Worm (Caenorhabditis elegans): Measurements from ENCODE around the gene Y57G11C.1147.

Y57G11C.1147 gene

DNA sequence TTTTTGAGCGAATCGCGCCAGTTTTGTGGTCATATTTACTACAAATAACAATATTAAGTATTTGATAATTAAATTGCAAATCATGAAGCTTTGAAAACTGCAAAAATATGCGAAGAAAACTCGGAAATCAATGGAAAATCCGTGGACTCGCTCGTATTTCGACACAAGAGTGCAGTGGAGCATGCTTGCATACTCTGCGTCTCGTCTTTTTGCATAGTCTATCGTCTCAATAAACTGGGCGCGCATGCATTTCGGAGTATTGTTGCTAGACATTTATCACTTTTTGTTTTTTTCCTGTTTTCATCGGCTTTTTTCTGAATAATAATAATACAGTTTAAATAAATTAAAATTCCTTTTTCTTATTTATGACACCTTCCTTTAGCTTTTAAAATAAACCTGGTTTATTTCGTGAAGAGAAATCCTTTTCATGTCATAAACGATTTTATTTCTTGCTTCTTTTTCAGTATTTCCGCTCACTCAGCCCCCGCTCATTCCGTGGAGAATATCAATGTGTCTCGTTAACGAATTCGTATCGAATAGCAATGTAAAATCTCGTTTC, 29.5 kb downstream of the Y57G11C.1147 start, which contains the start of the genes mrps-7 and Y57G11C.3 (continued):
- TF ChIP-seq attf-6 (GFP tag; IDR thresholded peaks at IDR 0.05), result peak; percentile 92
- peak; percentile 67 for TF ChIP-seq F49E8.2 (tag; optimal IDR thresholded peaks at IDR 0.05; ENCODE audit: insufficient read depth)
- TF ChIP-seq pha-4 (tag; optimal IDR thresholded peaks at IDR 0.05), result peak; percentile 80
- no peak; the same call in 1 of the 2 replicates for TF ChIP-seq ceh-100 (GFP tag; IDR thresholded peaks at IDR 0.05)
- no peak for TF ChIP-seq C06A6.2 (GFP tag; conservative IDR thresholded peaks at IDR 0.05)
- TF ChIP-seq egrh-3 (GFP tag; IDR thresholded peaks at IDR 0.05), result no peak
- TF ChIP-seq nfyb-1 (GFP tag; IDR thresholded peaks at IDR 0.05), result peak; percentile 42; the same call in 1 of the 2 replicates
- TF ChIP-seq ets-4 (GFP tag; optimal IDR thresholded peaks at IDR 0.05), result no peak
- no peak for TF ChIP-seq B0019.2 (GFP tag; conservative IDR thresholded peaks at IDR 0.05)
- no peak for TF ChIP-seq F57A8.1 (GFP tag; optimal IDR thresholded peaks at IDR 0.05)
- no peak for TF ChIP-seq Y56A3A.18 (GFP tag; IDR thresholded peaks at IDR 0.05)
- TF ChIP-seq nhr-120 (GFP tag; IDR thresholded peaks at IDR 0.05), result no peak
- no peak for TF ChIP-seq madf-3 (GFP tag; IDR thresholded peaks at IDR 0.05)
- peak in 2 of 3 experiments; percentile 12 to 83 for TF ChIP-seq lin-35 (GFP tag; optimal IDR thresholded peaks at IDR 0.05)
- TF ChIP-seq ceh-91 (GFP tag; IDR thresholded peaks at IDR 0.05), result no peak
- no peak for TF ChIP-seq rec-8 (tag; optimal IDR thresholded peaks at IDR 0.05)
- no peak for TF ChIP-seq zim-3 (tag; optimal IDR thresholded peaks at IDR 0.05)
- TF ChIP-seq hrde-1 (tag; optimal IDR thresholded peaks at IDR 0.05; ENCODE audit: borderline replicate concordance), result no peak
- TF ChIP-seq egl-18 (GFP tag; IDR thresholded peaks at IDR 0.05), result no peak
- no peak for TF ChIP-seq T26A5.8 (tag; optimal IDR thresholded peaks at IDR 0.05)
- TF ChIP-seq F22D6.2 (tag; optimal IDR thresholded peaks at IDR 0.05), result no peak
- TF ChIP-seq rpc-1 (optimal IDR thresholded peaks at IDR 0.05), result no peak
- no peak for TF ChIP-seq rpc-1 (tag; optimal IDR thresholded peaks at IDR 0.05)
- TF ChIP-seq lsl-1 (GFP tag; optimal IDR thresholded peaks at IDR 0.05), result peak; percentile 45
- no peak for TF ChIP-seq Y53F4B.3 (GFP tag; IDR thresholded peaks at IDR 0.05)
- TF ChIP-seq repo-1 (tag; optimal IDR thresholded peaks at IDR 0.05), result no peak
- TF ChIP-seq lin-54 (GFP tag; optimal IDR thresholded peaks at IDR 0.05), result peak; percentile 78
- peak; percentile 72 for TF ChIP-seq tbp1 (GFP tag; optimal IDR thresholded peaks at IDR 0.05)
- TF ChIP-seq Y53G8AR.9 (GFP tag; conservative IDR thresholded peaks at IDR 0.05), result no peak; the same call in 1 of the 2 replicates
- TF ChIP-seq xnd-1 (tag; optimal IDR thresholded peaks at IDR 0.05), result peak; percentile 12
- TF ChIP-seq aptf-3 (GFP tag; IDR thresholded peaks at IDR 0.05), result no peak
- no peak for TF ChIP-seq sea-2 (GFP tag; IDR thresholded peaks at IDR 0.05)
- peak; percentile 83 for TF ChIP-seq rcor-1 (GFP tag; IDR thresholded peaks at IDR 0.05)
- TF ChIP-seq bed-2 (GFP tag; IDR thresholded peaks at IDR 0.05), result no peak
- TF ChIP-seq ztf-22 (GFP tag; optimal IDR thresholded peaks at IDR 0.05), result no peak
- no peak for TF ChIP-seq atf-7 (tag; optimal IDR thresholded peaks at IDR 0.05)
- no peak for TF ChIP-seq mes-4 (tag; optimal IDR thresholded peaks at IDR 0.05)
- TF ChIP-seq B0336.3 (GFP tag; IDR thresholded peaks at IDR 0.05), result peak; percentile 68
- peak; percentile 58 for TF ChIP-seq ztf-18 (tag; optimal IDR thresholded peaks at IDR 0.05)
- no peak for TF ChIP-seq akir-1 (GFP tag; optimal IDR thresholded peaks at IDR 0.05)
- no peak for TF ChIP-seq lin-26 (GFP tag; IDR thresholded peaks at IDR 0.05)
- TF ChIP-seq ZK185.1 (tag; optimal IDR thresholded peaks at IDR 0.05; ENCODE audit: poor library complexity, severe bottlenecking), result peak; percentile 78
- peak; percentile 74 for TF ChIP-seq ceh-27 (GFP tag; optimal IDR thresholded peaks at IDR 0.05)
- peak; percentile 54 for TF ChIP-seq efl-1 (GFP tag; optimal IDR thresholded peaks at IDR 0.05)
- peak; percentile 86 for TF ChIP-seq dox-1 (GFP tag; IDR thresholded peaks at IDR 0.05)
- no peak for TF ChIP-seq madf-10 (tag; optimal IDR thresholded peaks at IDR 0.05)
- no peak for TF ChIP-seq mel-28 (tag; optimal IDR thresholded peaks at IDR 0.05; ENCODE audit: borderline replicate concordance)
- no peak for TF ChIP-seq ceh-40 (GFP tag; IDR thresholded peaks at IDR 0.05)
- no peak for TF ChIP-seq dpff-1 (tag; optimal IDR thresholded peaks at IDR 0.05)

Measured in whole organism, young adult.